Worm (Caenorhabditis elegans) whole organism, L2 larva: ENCODE measurements around the gene cbp-1.
A peak's percentile ranks its signal among the peaks of the same experiment; 100 is the strongest.

ENCODE experiments used
- C34F6.9 ChIP-seq: fragments of 150-350 bp; optimal IDR thresholded peaks from 2 replicates; lab custom pipeline; 2014; ENCODE audit warnings: missing biosample characterization, missing genetic modification characterization
- F13H6.1 ChIP-seq: sonication (generic microtip); optimal IDR thresholded peaks from 2 replicates; lab custom pipeline; 2016; ENCODE audit warnings: missing genetic modification characterization, missing compliant biosample characterization
- R02D3.7 ChIP-seq: fragments of 150-350 bp; optimal IDR thresholded peaks from 2 replicates; lab custom pipeline; 2014; ENCODE audit warnings: missing biosample characterization, missing genetic modification characterization
- Y55F3AM.14 ChIP-seq: fragments of 200-800 bp; sonication (Bioruptor generic); optimal IDR thresholded peaks from 2 replicates; lab custom pipeline; 2018; ENCODE audit warnings: mild to moderate bottlenecking, missing genetic modification characterization, missing compliant biosample characterization
- alr-1 ChIP-seq: fragments of 150-350 bp; optimal IDR thresholded peaks from 2 replicates; lab custom pipeline; 2014; ENCODE audit warnings: missing biosample characterization, missing genetic modification characterization
- ama-1 ChIP-seq: fragments of 150-350 bp; optimal IDR thresholded peaks from 2 replicates; lab custom pipeline; 2018; ENCODE audit warnings: inconsistent platforms
- ceh-16 ChIP-seq: fragments of 150-350 bp; optimal IDR thresholded peaks from 2 replicates; lab custom pipeline; 2014; ENCODE audit warnings: missing biosample characterization, missing genetic modification characterization
- ceh-82 ChIP-seq: fragments of 150-350 bp; optimal IDR thresholded peaks from 2 replicates; lab custom pipeline; 2014; ENCODE audit warnings: missing biosample characterization, missing genetic modification characterization
- crh-2 ChIP-seq: sonication (generic microtip); optimal IDR thresholded peaks from 2 replicates; lab custom pipeline; 2017; ENCODE audit warnings: missing biosample characterization, missing genetic modification characterization
- fos-1 ChIP-seq: fragments of 150-350 bp; optimal IDR thresholded peaks from 2 replicates; lab custom pipeline; 2014; ENCODE audit warnings: missing biosample characterization, missing genetic modification characterization
- gmeb-1 ChIP-seq: fragments of 150-350 bp; optimal IDR thresholded peaks from 2 replicates; lab custom pipeline; 2014; ENCODE audit warnings: missing biosample characterization, missing genetic modification characterization
- lin-11 ChIP-seq: fragments of 150-350 bp; sonication (generic microtip); optimal IDR thresholded peaks from 2 replicates; lab custom pipeline; 2014; ENCODE audit warnings: missing biosample characterization, missing genetic modification characterization, inconsistent platforms, mixed read lengths
- lin-13 ChIP-seq: fragments of 150-350 bp; optimal IDR thresholded peaks from 2 replicates; lab custom pipeline; 2014; ENCODE audit warnings: missing biosample characterization, missing genetic modification reagents, missing genetic modification characterization
- lin-39 ChIP-seq: fragments of 150-350 bp; optimal IDR thresholded peaks from 2 replicates; lab custom pipeline; 2014; ENCODE audit warnings: missing biosample characterization, missing genetic modification reagents, missing genetic modification characterization
- lsy-2 ChIP-seq, 2 experiments: fragments of 150-350 bp in 1 of 2; sonication (generic microtip) in 1 of 2; optimal IDR thresholded peaks; 2 replicates each; lab custom pipeline; 2014 to 2017; ENCODE audit warnings: missing biosample characterization in 2 of 2, missing genetic modification characterization in 2 of 2
- mbf-1 ChIP-seq: sonication (generic microtip); optimal IDR thresholded peaks from 2 replicates; lab custom pipeline; 2017; ENCODE audit warnings: missing biosample characterization, missing genetic modification characterization
- mdl-1 ChIP-seq, 2 experiments: fragments of 150-350 bp in 1 of 2; sonication (generic microtip) in 1 of 2; optimal IDR thresholded peaks; 2 replicates each; lab custom pipeline; 2017; ENCODE audit warnings: missing biosample characterization in 2 of 2, missing genetic modification characterization in 2 of 2
- nhr-10 ChIP-seq: sonication (generic microtip); optimal IDR thresholded peaks from 2 replicates; lab custom pipeline; 2017; ENCODE audit warnings: missing biosample characterization, missing genetic modification characterization
- nhr-11 ChIP-seq: fragments of 150-350 bp; optimal IDR thresholded peaks from 2 replicates; lab custom pipeline; 2014; ENCODE audit warnings: missing biosample characterization, missing genetic modification characterization
- nhr-12 ChIP-seq: fragments of 150-350 bp; optimal IDR thresholded peaks from 2 replicates; lab custom pipeline; 2014; ENCODE audit warnings: missing biosample characterization, missing genetic modification characterization
- nhr-129 ChIP-seq: fragments of 150-350 bp; optimal IDR thresholded peaks from 2 replicates; lab custom pipeline; 2014; ENCODE audit warnings: missing biosample characterization, missing genetic modification characterization
- nhr-23 ChIP-seq: fragments of 150-350 bp; optimal IDR thresholded peaks from 2 replicates; lab custom pipeline; 2014; ENCODE audit warnings: missing biosample characterization, missing genetic modification reagents, missing genetic modification characterization
- nhr-237 ChIP-seq: fragments of 150-350 bp; optimal IDR thresholded peaks from 2 replicates; lab custom pipeline; 2014; ENCODE audit warnings: missing biosample characterization, missing genetic modification characterization
- nhr-25 ChIP-seq: fragments of 150-350 bp; sonication (generic microtip); optimal IDR thresholded peaks from 3 replicates; lab custom pipeline; 2014; ENCODE audit warnings: missing biosample characterization, missing genetic modification characterization
- nhr-6 ChIP-seq: fragments of 150-350 bp; optimal IDR thresholded peaks from 2 replicates; lab custom pipeline; 2014; ENCODE audit warnings: missing biosample characterization, missing genetic modification characterization
- peb-1 ChIP-seq: fragments of 150-350 bp; optimal IDR thresholded peaks from 2 replicates; lab custom pipeline; 2014; ENCODE audit warnings: missing biosample characterization, missing genetic modification characterization
- skn-1 ChIP-seq: sonication (generic microtip); optimal IDR thresholded peaks from 2 replicates; lab custom pipeline; 2017; ENCODE audit warnings: missing biosample characterization, missing genetic modification characterization
- sma-3 ChIP-seq: sonication (generic microtip); optimal IDR thresholded peaks from 2 replicates; lab custom pipeline; 2016; ENCODE audit warnings: missing genetic modification reagents, missing genetic modification characterization, missing compliant biosample characterization
- sma-9 ChIP-seq, 2 experiments: fragments of 150-350 bp in 1 of 2; sonication (generic microtip) in 1 of 2; optimal IDR thresholded peaks; 2 replicates each; lab custom pipeline; 2014 to 2016; ENCODE audit warnings: missing genetic modification characterization in 2 of 2, mild to moderate bottlenecking in 1 of 2, missing biosample characterization in 1 of 2, missing compliant biosample characterization in 1 of 2, missing genetic modification reagents in 1 of 2, moderate library complexity in 1 of 2
- snpc-4 ChIP-seq: fragments of 150-350 bp; optimal IDR thresholded peaks from 2 replicates; lab custom pipeline; 2014; ENCODE audit warnings: missing biosample characterization, missing genetic modification characterization
- unc-39 ChIP-seq: fragments of 150-350 bp; optimal IDR thresholded peaks from 2 replicates; lab custom pipeline; 2014; ENCODE audit warnings: missing biosample characterization, missing genetic modification characterization
- unc-55 ChIP-seq: fragments of 150-350 bp; sonication (generic microtip); optimal IDR thresholded peaks from 3 replicates; lab custom pipeline; 2014; ENCODE audit warnings: missing biosample characterization, missing genetic modification reagents, missing genetic modification characterization
- unc-62 ChIP-seq: fragments of 150-350 bp; optimal IDR thresholded peaks from 2 replicates; lab custom pipeline; 2014; ENCODE audit warnings: missing biosample characterization, missing genetic modification reagents, missing genetic modification characterization
- zag-1 ChIP-seq: fragments of 150-350 bp; optimal IDR thresholded peaks from 2 replicates; lab custom pipeline; 2014; ENCODE audit warnings: missing biosample characterization, missing genetic modification characterization
- ztf-1 ChIP-seq: fragments of 200-800 bp; sonication (Bioruptor generic); conservative IDR thresholded peaks from 2 replicates; pipeline ENCODE4 v1.3.6; 2022; ENCODE audit warnings: missing genetic modification characterization, missing compliant biosample characterization
- ztf-11 ChIP-seq: sonication (generic microtip); optimal IDR thresholded peaks from 2 replicates; lab custom pipeline; 2017; ENCODE audit warnings: missing biosample characterization, missing genetic modification characterization
- ztf-4 ChIP-seq: fragments of 150-350 bp; optimal IDR thresholded peaks from 2 replicates; lab custom pipeline; 2014; ENCODE audit warnings: missing biosample characterization, missing genetic modification characterization

Gene cbp-1

DNA sequence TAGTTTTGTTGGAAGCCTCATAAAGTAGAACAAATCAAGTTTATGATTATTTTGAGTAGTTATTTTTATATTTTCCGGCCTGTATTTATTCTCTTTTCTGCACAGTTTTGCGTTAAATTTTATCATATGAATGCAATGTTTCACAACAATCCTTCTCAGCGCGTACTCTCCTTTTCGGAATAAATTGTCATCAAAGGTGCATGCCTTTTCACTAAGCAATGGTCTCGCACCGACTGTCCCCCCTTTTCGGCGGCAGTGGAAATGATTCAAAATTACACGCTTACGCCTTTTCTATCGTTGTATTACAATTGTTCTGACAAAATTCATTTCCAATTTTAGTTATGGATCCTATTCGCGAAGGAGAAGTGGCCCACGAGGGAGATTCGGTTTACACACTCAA is 19.2 kb upstream of the cbp-1 start, which contains the start of the genes iff-1 and cdk-1 (continued):
- TF ChIP-seq R02D3.7 (tag; lab: Kevin White, UChicago) (no peak), Y55F3AM.14 (GFP tag; lab: Kevin White, UChicago) (no peak), mdl-1 (tag; optimal IDR thresholded peaks at IDR 0.05; lab: Kevin White, UChicago) (no peak), sma-3 (GFP tag; lab: Kevin White, UChicago) (no peak), lin-13 (GFP tag; lab: Kevin White, UChicago) (peak; percentile 0), nhr-237 (tag; lab: Kevin White, UChicago) (no peak), gmeb-1 (tag; lab: Kevin White, UChicago) (peak; percentile 83)

DNA sequence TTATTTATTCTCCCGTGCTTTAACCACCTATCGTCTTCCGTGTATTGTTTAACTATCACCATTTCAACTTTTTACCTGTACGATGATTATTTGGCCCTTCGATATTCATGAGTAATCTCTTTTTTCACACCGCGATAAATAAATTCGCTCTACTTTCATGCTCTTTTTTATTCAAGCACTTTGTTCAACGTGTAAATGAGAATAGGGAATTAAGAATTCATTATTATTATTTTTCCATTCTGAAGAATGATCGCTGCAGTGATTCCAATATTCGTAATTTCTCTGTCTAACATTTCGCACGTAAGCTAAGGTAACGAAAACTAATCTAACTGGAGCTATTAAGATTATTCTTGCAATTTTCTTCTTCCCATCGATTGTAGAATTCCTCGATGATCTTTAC is 17.6 kb upstream of the cbp-1 start, which contains the start of gene T05G5.4:
T05G5.4 (plus strand) TSS at position 241 of the 400 bp plus-strand sequence.
- no peak for TF ChIP-seq F13H6.1 (tag; lab: Kevin White, UChicago)
- no peak for TF ChIP-seq lin-39 (tag; lab: Kevin White, UChicago)

DNA sequence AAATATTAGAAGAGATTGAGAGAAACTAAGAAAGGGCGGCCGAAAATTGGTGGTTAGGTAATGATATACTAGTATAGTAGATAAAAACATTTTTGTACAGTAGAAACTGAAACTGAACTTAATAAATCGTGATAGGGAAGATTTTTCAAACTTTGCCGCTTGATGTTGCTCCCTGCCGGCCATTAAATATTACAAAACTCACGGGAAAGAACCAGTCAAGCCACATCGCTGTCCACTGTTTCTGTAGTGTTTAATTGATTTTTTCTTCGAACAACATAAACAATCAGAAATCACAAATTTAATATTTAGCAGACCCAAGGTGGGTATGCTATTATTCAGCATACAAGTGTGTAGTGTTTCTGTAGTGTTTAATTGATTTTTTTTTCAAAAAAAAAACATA is 15.2 kb upstream of the cbp-1 start, which contains the start of gene T05G5.5:
T05G5.5 (minus strand) TSS at position 359 of the 400 bp plus-strand sequence.
- no peak for TF ChIP-seq nhr-129 (tag; lab: Kevin White, UChicago)
- TF ChIP-seq unc-62 (GFP tag; lab: Kevin White, UChicago) = no peak
- TF ChIP-seq fos-1 (tag; lab: Kevin White, UChicago) = no peak
- no peak for TF ChIP-seq nhr-10 (tag; lab: Kevin White, UChicago)
- TF ChIP-seq mdl-1 (tag; optimal IDR thresholded peaks at IDR 0.05; lab: Kevin White, UChicago) = no peak
- TF ChIP-seq R02D3.7 (tag; lab: Kevin White, UChicago) = no peak
- TF ChIP-seq mbf-1 (tag; lab: Kevin White, UChicago) = no peak
- TF ChIP-seq unc-39 (tag; lab: Kevin White, UChicago) = no peak
- TF ChIP-seq peb-1 (tag; lab: Kevin White, UChicago) = no peak
- no peak for TF ChIP-seq ztf-1 (GFP tag; lab: Robert Waterston, UW)
- TF ChIP-seq nhr-237 (tag; lab: Kevin White, UChicago) = no peak
- no peak for TF ChIP-seq lin-13 (GFP tag; lab: Kevin White, UChicago)
- TF ChIP-seq lin-39 (tag; lab: Kevin White, UChicago) = no peak
- no peak for TF ChIP-seq snpc-4
- no peak for TF ChIP-seq zag-1
- no peak for TF ChIP-seq nhr-23 (tag; lab: Kevin White, UChicago)
- TF ChIP-seq sma-9 (GFP tag; optimal IDR thresholded peaks at IDR 0.05; lab: Kevin White, UChicago) = no peak
- TF ChIP-seq sma-9 (tag; optimal IDR thresholded peaks at IDR 0.05; lab: Kevin White, UChicago) = no peak

DNA sequence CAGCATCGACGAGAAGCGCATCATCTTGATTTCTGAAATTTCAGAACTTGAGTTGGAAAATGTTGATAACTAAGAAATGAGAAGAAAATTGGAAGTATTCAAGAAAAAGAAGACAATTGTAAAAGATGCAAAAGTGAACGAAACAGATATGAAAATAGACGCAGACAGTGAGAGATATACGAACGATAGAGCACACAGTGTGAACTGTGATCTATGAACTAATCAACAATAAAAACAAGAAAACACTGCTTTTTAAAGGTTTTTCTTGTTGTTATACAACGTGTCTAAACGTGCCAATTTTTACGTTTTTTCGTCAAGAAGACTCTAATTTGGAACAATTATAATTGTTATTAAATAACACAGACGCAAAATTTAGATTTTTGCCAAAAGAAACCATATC is 13.5 kb upstream of the cbp-1 start, which contains the start of gene ech-6:
ech-6 (minus strand) TSS at position 32 of the 400 bp plus-strand sequence.
- peak; percentile 45 for TF ChIP-seq nhr-129 (tag; lab: Kevin White, UChicago)
- TF ChIP-seq lsy-2 (tag; optimal IDR thresholded peaks at IDR 0.05; lab: Kevin White, UChicago) = peak in 1 of 2 experiments; percentile 60
- TF ChIP-seq ama-1 (lab: Kevin White, UChicago) = peak; percentile 18
- no peak for TF ChIP-seq nhr-11 (tag; lab: Kevin White, UChicago)
- peak; percentile 73 for TF ChIP-seq crh-2 (tag; lab: Kevin White, UChicago)
- TF ChIP-seq F13H6.1 (tag; lab: Kevin White, UChicago) = no peak
- peak; percentile 10 for TF ChIP-seq unc-55 (GFP tag; lab: Kevin White, UChicago)
- TF ChIP-seq ceh-16 (tag; lab: Kevin White, UChicago) = no peak
- TF ChIP-seq alr-1 (tag; lab: Kevin White, UChicago) = no peak
- TF ChIP-seq sma-9 (GFP tag; optimal IDR thresholded peaks at IDR 0.05; lab: Kevin White, UChicago) = peak; percentile 84
- no peak for TF ChIP-seq sma-9 (tag; optimal IDR thresholded peaks at IDR 0.05; lab: Kevin White, UChicago)
- no peak for TF ChIP-seq nhr-10 (tag; lab: Kevin White, UChicago)
- TF ChIP-seq nhr-25 = no peak
- TF ChIP-seq C34F6.9 (tag; lab: Kevin White, UChicago) = peak; percentile 52
- TF ChIP-seq sma-3 (GFP tag; lab: Kevin White, UChicago) = peak; percentile 44
- no peak for TF ChIP-seq Y55F3AM.14 (GFP tag; lab: Kevin White, UChicago)
- TF ChIP-seq unc-62 (GFP tag; lab: Kevin White, UChicago) = no peak
- no peak for TF ChIP-seq ceh-82 (tag; lab: Kevin White, UChicago)
- TF ChIP-seq skn-1 (tag; lab: Kevin White, UChicago) = no peak
- no peak for TF ChIP-seq unc-39 (tag; lab: Kevin White, UChicago)
- no peak for TF ChIP-seq gmeb-1 (tag; lab: Kevin White, UChicago)
- no peak for TF ChIP-seq lin-11 (tag; lab: Kevin White, UChicago)
- no peak for TF ChIP-seq R02D3.7 (tag; lab: Kevin White, UChicago)
- no peak for TF ChIP-seq ztf-4 (tag; lab: Kevin White, UChicago)
- no peak for TF ChIP-seq nhr-23 (tag; lab: Kevin White, UChicago)
- TF ChIP-seq nhr-12 (tag; lab: Kevin White, UChicago) = no peak
- no peak for TF ChIP-seq nhr-6
- no peak for TF ChIP-seq snpc-4
- no peak for TF ChIP-seq ztf-11 (tag; lab: Kevin White, UChicago)
- no peak for TF ChIP-seq zag-1
